Fruit fly (Drosophila melanogaster) whole organism, embryonic: ENCODE measurements around the gene lark.

ENCODE experiments used
- Asciz ChIP-seq: fragments of 200-800 bp; sonication (Bioruptor generic); optimal IDR thresholded peaks from 2 replicates; lab custom pipeline; 2017; ENCODE audit warnings: missing biosample characterization, mild to moderate bottlenecking, missing genetic modification characterization, missing genetic modification reagents
- CG10209 ChIP-seq: fragments of 200-800 bp; sonication (Bioruptor generic); optimal IDR thresholded peaks from 3 replicates; lab custom pipeline; 2017; ENCODE audit warnings: missing biosample characterization, mild to moderate bottlenecking, missing genetic modification characterization, missing genetic modification reagents
- CG10462 ChIP-seq: fragments of 200-800 bp; sonication (Bioruptor generic); optimal IDR thresholded peaks from 2 replicates; lab custom pipeline; 2016; ENCODE audit warnings: missing biosample characterization, missing genetic modification characterization
- CG14710 ChIP-seq: fragments of 200-800 bp; sonication (Bioruptor generic); optimal IDR thresholded peaks from 3 replicates; lab custom pipeline; 2019; ENCODE audit warnings: missing biosample characterization, mild to moderate bottlenecking, missing genetic modification characterization, moderate library complexity
- CG15073 ChIP-seq: fragments of 200-800 bp; sonication (Bioruptor generic); optimal IDR thresholded peaks from 2 replicates; lab custom pipeline; 2016; ENCODE audit warnings: missing biosample characterization, missing genetic modification characterization
- CG1529 ChIP-seq: fragments of 200-800 bp; sonication (Bioruptor generic); optimal IDR thresholded peaks from 3 replicates; lab custom pipeline; 2018; ENCODE audit warnings: missing biosample characterization, missing genetic modification characterization
- CG2120 ChIP-seq: fragments of 200-800 bp; sonication (Bioruptor generic); optimal IDR thresholded peaks from 3 replicates; lab custom pipeline; 2016; ENCODE audit warnings: missing biosample characterization, missing genetic modification characterization
- CG2202 ChIP-seq: fragments of 200-800 bp; sonication (Bioruptor generic); optimal IDR thresholded peaks from 2 replicates; lab custom pipeline; 2018; ENCODE audit warnings: missing biosample characterization, mild to moderate bottlenecking, missing genetic modification characterization
- CG4854 ChIP-seq: fragments of 200-800 bp; sonication (Bioruptor generic); optimal IDR thresholded peaks from 2 replicates; lab custom pipeline; 2016; ENCODE audit warnings: missing biosample characterization, missing genetic modification characterization, inconsistent platforms
- CG6765 ChIP-seq: fragments of 200-800 bp; sonication (Bioruptor generic); optimal IDR thresholded peaks from 3 replicates; lab custom pipeline; 2017; ENCODE audit warnings: missing biosample characterization, mild to moderate bottlenecking, missing genetic modification characterization
- CG8765 ChIP-seq: fragments of 200-800 bp; sonication (Bioruptor generic); IDR thresholded peaks from 2 replicates; pipeline ENCODE4 v1.3.6; 2022; ENCODE audit warnings: missing biosample characterization, missing genetic modification characterization
- CG9817 ChIP-seq: fragments of 200-800 bp; sonication (Bioruptor generic); optimal IDR thresholded peaks from 2 replicates; lab custom pipeline; 2018; ENCODE audit warnings: missing biosample characterization, mild to moderate bottlenecking, missing genetic modification characterization, moderate library complexity
- CrebB ChIP-seq: fragments of 200-800 bp; sonication (Bioruptor generic); optimal IDR thresholded peaks from 3 replicates; lab custom pipeline; 2018; ENCODE audit warnings: missing biosample characterization, mild to moderate bottlenecking, missing genetic modification characterization
- ERR ChIP-seq: fragments of 200-800 bp; sonication (Bioruptor generic); optimal IDR thresholded peaks from 2 replicates; lab custom pipeline; 2016; ENCODE audit warnings: missing biosample characterization, missing genetic modification characterization
- H2.0 ChIP-seq: fragments of 200-800 bp; sonication (Bioruptor generic); IDR thresholded peaks from 2 replicates; pipeline ENCODE4 v1.3.6; 2022; ENCODE audit warnings: missing biosample characterization, missing genetic modification characterization
- HHEX ChIP-seq: fragments of 200-800 bp; sonication (Bioruptor generic); optimal IDR thresholded peaks from 3 replicates; lab custom pipeline; 2017; ENCODE audit warnings: missing biosample characterization, mild to moderate bottlenecking, missing genetic modification characterization, missing genetic modification reagents
- Lim3 ChIP-seq: fragments of 200-800 bp; sonication (Bioruptor generic); IDR thresholded peaks from 2 replicates; pipeline ENCODE4 v1.3.6; 2022; ENCODE audit warnings: missing biosample characterization, missing genetic modification characterization
- MESR4 ChIP-seq: fragments of 200-800 bp; sonication (Bioruptor generic); optimal IDR thresholded peaks from 2 replicates; lab custom pipeline; 2018; ENCODE audit warnings: missing biosample characterization, mild to moderate bottlenecking, missing genetic modification characterization, moderate library complexity
- Med ChIP-seq: fragments of 200-800 bp; sonication (Bioruptor generic); peaks from one replicate; lab custom pipeline; 2016; ENCODE audit warnings: missing biosample characterization, missing genetic modification characterization, mild to moderate bottlenecking, inconsistent platforms, moderate library complexity
- NK7.1 ChIP-seq: fragments of 200-800 bp; sonication (Bioruptor generic); optimal IDR thresholded peaks from 3 replicates; lab custom pipeline; 2016; ENCODE audit warnings: missing biosample characterization, missing genetic modification characterization
- PHDP ChIP-seq: fragments of 200-800 bp; sonication (Bioruptor generic); optimal IDR thresholded peaks from 3 replicates; lab custom pipeline; 2018; ENCODE audit warnings: missing biosample characterization, mild to moderate bottlenecking, missing genetic modification characterization, moderate library complexity
- Side ChIP-seq: fragments of 200-800 bp; sonication (Bioruptor generic); optimal IDR thresholded peaks from 2 replicates; lab custom pipeline; 2016; ENCODE audit warnings: missing biosample characterization, missing genetic modification characterization
- TFAM ChIP-seq: fragments of 200-800 bp; sonication (Bioruptor generic); optimal IDR thresholded peaks from 2 replicates; lab custom pipeline; 2017; ENCODE audit warnings: missing biosample characterization, missing genetic modification characterization, inconsistent platforms
- Xbp1 ChIP-seq: fragments of 200-800 bp; sonication (Bioruptor generic); optimal IDR thresholded peaks from 3 replicates; lab custom pipeline; 2016; ENCODE audit warnings: missing biosample characterization, mild to moderate bottlenecking, missing genetic modification characterization
- ap ChIP-seq: fragments of 200-800 bp; sonication (Bioruptor generic); IDR thresholded peaks from 2 replicates; pipeline ENCODE4 v1.3.6; 2022; ENCODE audit warnings: missing biosample characterization, missing genetic modification characterization
- bab2 ChIP-seq: fragments of 200-800 bp; sonication (Bioruptor generic); optimal IDR thresholded peaks from 2 replicates; lab custom pipeline; 2016; ENCODE audit warnings: missing biosample characterization, missing genetic modification characterization
- cad ChIP-seq: fragments of >200 bp; optimal IDR thresholded peaks from 2 replicates; lab custom pipeline; 2017; ENCODE audit warnings: missing biosample characterization, missing genetic modification characterization
- cato ChIP-seq: fragments of 200-800 bp; sonication (Bioruptor generic); optimal IDR thresholded peaks from 2 replicates; lab custom pipeline; 2016; ENCODE audit warnings: missing biosample characterization, missing genetic modification characterization, borderline replicate concordance
- chif ChIP-seq, 2 experiments: fragments of 200-800 bp; sonication (Bioruptor generic); optimal IDR thresholded peaks; 3 replicates each; lab custom pipeline; 2016; ENCODE audit warnings: missing biosample characterization in 2 of 2, missing genetic modification characterization in 2 of 2
- chn ChIP-seq: fragments of 200-800 bp; sonication (Bioruptor generic); optimal IDR thresholded peaks from 2 replicates; lab custom pipeline; 2016; ENCODE audit warnings: missing biosample characterization, missing genetic modification characterization
- emc ChIP-seq: fragments of 200-800 bp; sonication (Bioruptor generic); optimal IDR thresholded peaks from 2 replicates; lab custom pipeline; 2016; ENCODE audit warnings: missing biosample characterization, missing genetic modification characterization
- gcm ChIP-seq: fragments of 200-800 bp; sonication (Bioruptor generic); optimal IDR thresholded peaks from 2 replicates; lab custom pipeline; 2019; ENCODE audit warnings: missing biosample characterization, mild to moderate bottlenecking, missing genetic modification characterization, moderate library complexity
- gem ChIP-seq: fragments of 200-800 bp; sonication (Bioruptor generic); optimal IDR thresholded peaks from 2 replicates; lab custom pipeline; 2019; ENCODE audit warnings: missing biosample characterization, mild to moderate bottlenecking, missing genetic modification characterization, moderate library complexity
- hb ChIP-seq: fragments of 200-800 bp; sonication (Bioruptor generic); IDR thresholded peaks from 3 replicates; pipeline ENCODE4 v1.3.6; 2022; ENCODE audit warnings: missing biosample characterization, missing genetic modification characterization; ENCODE audit not compliant: partially characterized antibody
- mirr ChIP-seq: fragments of 200-800 bp; sonication (Bioruptor generic); optimal IDR thresholded peaks from 3 replicates; lab custom pipeline; 2018; ENCODE audit warnings: missing biosample characterization, mild to moderate bottlenecking, missing genetic modification characterization
- pb ChIP-seq: fragments of 200-800 bp; sonication (Bioruptor generic); optimal IDR thresholded peaks from 3 replicates; lab custom pipeline; 2016; ENCODE audit warnings: missing biosample characterization, missing genetic modification characterization
- pzg ChIP-seq: fragments of 200-800 bp; sonication (Bioruptor generic); optimal IDR thresholded peaks from 3 replicates; lab custom pipeline; 2018; ENCODE audit warnings: missing biosample characterization, mild to moderate bottlenecking, missing genetic modification characterization, moderate library complexity
- row ChIP-seq: fragments of 200-800 bp; sonication (Bioruptor generic); IDR thresholded peaks from 3 replicates; pipeline ENCODE4 v1.3.6; 2022; ENCODE audit warnings: missing biosample characterization, missing genetic modification characterization
- sim ChIP-seq: fragments of 200-800 bp; sonication (Bioruptor generic); IDR thresholded peaks from 2 replicates; pipeline ENCODE4 v1.3.6; 2022; ENCODE audit warnings: missing biosample characterization, missing genetic modification characterization
- sisA ChIP-seq: fragments of 200-800 bp; sonication (Bioruptor generic); IDR thresholded peaks from 2 replicates; pipeline ENCODE4 v1.3.6; 2022; ENCODE audit warnings: missing biosample characterization, missing genetic modification characterization
- tin ChIP-seq: fragments of 200-800 bp; sonication (Bioruptor generic); optimal IDR thresholded peaks from 3 replicates; lab custom pipeline; 2016; ENCODE audit warnings: missing biosample characterization, missing genetic modification characterization
- twi ChIP-seq: fragments of 200-800 bp; optimal IDR thresholded peaks from 2 replicates; lab custom pipeline; 2019; ENCODE audit warnings: missing biosample characterization, mild to moderate bottlenecking, missing genetic modification characterization, moderate library complexity
- unpg ChIP-seq: fragments of 200-800 bp; sonication (Bioruptor generic); optimal IDR thresholded peaks from 3 replicates; lab custom pipeline; 2018; ENCODE audit warnings: missing biosample characterization, mild to moderate bottlenecking, missing genetic modification characterization, moderate library complexity

Gene lark

dm6 chr3L:7323348-7323747 lies 15.7 kb upstream of the lark start, which contains the start of the genes RhoGEF4 and Rint1 (continued):
- TF ChIP-seq CG2202 (tag; lab: Kevin White, UChicago), result peak; percentile 30
- TF ChIP-seq cad (GFP tag; lab: Kevin White, UChicago), result no peak
- peak; percentile 34; the same call in 1 of the 2 replicates for TF ChIP-seq ap (GFP tag; lab: Robert Waterston, UW)
- TF ChIP-seq twi, result no peak
- TF ChIP-seq hb (GFP tag; lab: Robert Waterston, UW), result no peak
- TF ChIP-seq sim (GFP tag; lab: Robert Waterston, UW), result no peak
- peak; percentile 58 for TF ChIP-seq gcm (GFP tag; lab: Kevin White, UChicago)
- no peak for TF ChIP-seq Asciz (GFP tag; lab: Kevin White, UChicago)
- peak; percentile 86 for TF ChIP-seq gem (tag; lab: Kevin White, UChicago)
- TF ChIP-seq HHEX, result no peak
- no peak for TF ChIP-seq pb (GFP tag; lab: Kevin White, UChicago)
- peak; percentile 4 to 53 for TF ChIP-seq chif (GFP tag; optimal IDR thresholded peaks at IDR 0.05; lab: Kevin White, UChicago)
- TF ChIP-seq CG9817, result peak; percentile 71
- no peak for TF ChIP-seq CG8765 (GFP tag; lab: Robert Waterston, UW)
- TF ChIP-seq CG4854 (GFP tag; lab: Kevin White, UChicago), result peak; percentile 40
- TF ChIP-seq CG1529 (GFP tag; lab: Kevin White, UChicago), result peak; percentile 23
- TF ChIP-seq ERR (GFP tag; lab: Kevin White, UChicago), result no peak
- peak; percentile 36 for TF ChIP-seq cato (GFP tag; lab: Kevin White, UChicago)
- TF ChIP-seq CG2120 (GFP tag; lab: Kevin White, UChicago), result peak; percentile 80
- TF ChIP-seq TFAM (GFP tag; lab: Kevin White, UChicago), result no peak
- TF ChIP-seq Side, result no peak
- TF ChIP-seq row (GFP tag; lab: Robert Waterston, UW), result peak; percentile 97
- peak; percentile 87 for TF ChIP-seq sisA (GFP tag; lab: Robert Waterston, UW)
- peak; percentile 80 for TF ChIP-seq tin (GFP tag; lab: Kevin White, UChicago)
- no peak for TF ChIP-seq emc (GFP tag; lab: Kevin White, UChicago)
- TF ChIP-seq bab2 (GFP tag; lab: Kevin White, UChicago), result peak; percentile 56
- peak; percentile 67 for TF ChIP-seq unpg (GFP tag; lab: Kevin White, UChicago)
- peak; percentile 54; the same call in 1 of the 2 replicates for TF ChIP-seq H2.0
- TF ChIP-seq Lim3 (GFP tag; lab: Robert Waterston, UW), result no peak
- TF ChIP-seq CG14710 (tag; lab: Kevin White, UChicago), result peak; percentile 88

DNA sequence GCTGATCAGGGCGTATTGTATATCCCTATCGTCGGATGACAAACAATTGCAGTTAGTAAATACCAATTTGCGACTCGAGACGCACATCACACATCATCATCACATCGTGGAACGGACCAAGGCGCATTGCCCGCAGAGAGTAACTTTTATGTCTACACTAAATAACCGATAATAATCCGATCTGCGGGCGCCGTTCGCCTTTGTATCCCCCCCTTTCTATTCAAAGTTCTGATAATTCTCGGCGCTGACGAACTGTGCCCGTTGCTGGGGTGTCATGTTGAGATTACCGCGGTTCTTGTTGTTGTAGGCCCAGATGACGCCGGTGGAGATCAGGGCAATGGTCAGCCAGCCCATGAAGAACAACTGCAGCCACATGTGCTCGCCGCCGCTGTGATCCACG lies 12.4 kb upstream of the lark start:
- TF ChIP-seq NK7.1, result no peak
- no peak for TF ChIP-seq pzg (GFP tag; lab: Kevin White, UChicago)
- no peak for TF ChIP-seq PHDP (tag; lab: Kevin White, UChicago)
- no peak for TF ChIP-seq MESR4
- no peak for TF ChIP-seq CG15073 (GFP tag; lab: Kevin White, UChicago)
- TF ChIP-seq CG10209, result no peak
- TF ChIP-seq chn (GFP tag; lab: Kevin White, UChicago), result no peak
- TF ChIP-seq mirr (GFP tag; lab: Kevin White, UChicago), result no peak
- peak; percentile 15 for TF ChIP-seq Med (GFP tag; lab: Kevin White, UChicago)
- TF ChIP-seq CrebB (tag; lab: Kevin White, UChicago), result no peak
- TF ChIP-seq gcm (GFP tag; lab: Kevin White, UChicago), result peak; percentile 83
- no peak for TF ChIP-seq CG10462 (GFP tag; lab: Kevin White, UChicago)
- TF ChIP-seq Xbp1, result no peak
- TF ChIP-seq CG6765 (GFP tag; lab: Kevin White, UChicago), result no peak
